Worm (Caenorhabditis elegans): ENCODE measurements around the gene pdi-1.

Gene pdi-1

DNA sequence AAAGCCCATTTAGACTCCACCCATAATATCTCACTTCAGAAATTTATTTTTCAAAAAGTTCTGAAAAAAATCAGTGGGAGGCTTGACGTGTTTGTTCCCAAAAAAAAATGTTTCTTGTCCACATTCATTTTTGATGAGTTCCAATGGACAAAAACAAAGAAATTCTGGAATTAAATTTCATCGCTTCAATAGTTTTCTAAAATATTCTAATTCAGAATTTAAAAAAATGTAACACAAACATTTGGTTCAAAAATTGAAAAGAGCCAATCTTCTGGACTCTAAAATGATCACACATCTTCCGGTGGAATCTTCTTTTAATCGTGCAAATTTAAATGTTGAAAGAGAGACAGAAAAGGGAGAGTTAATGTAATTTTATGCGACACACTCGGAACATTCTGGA, 8.7 kb downstream of the pdi-1 start:
- TF ChIP-seq zag-1 (tag; optimal IDR thresholded peaks at IDR 0.05) = no peak
- peak; percentile 24 for TF ChIP-seq C34F6.9 (tag; optimal IDR thresholded peaks at IDR 0.05)

- TF ChIP-seq sma-3 (GFP tag; optimal IDR thresholded peaks at IDR 0.05) (no peak), fos-1 (tag; optimal IDR thresholded peaks at IDR 0.05) (no peak), mdl-1 (tag; optimal IDR thresholded peaks at IDR 0.05) (no peak), nhr-129 (tag; optimal IDR thresholded peaks at IDR 0.05) (no peak), ama-1 (optimal IDR thresholded peaks at IDR 0.05) (no peak), gmeb-1 (tag; optimal IDR thresholded peaks at IDR 0.05) (no peak), ZK546.5 (tag; optimal IDR thresholded peaks at IDR 0.05) (no peak), nhr-237 (tag; optimal IDR thresholded peaks at IDR 0.05) (no peak), elt-3 (tag; optimal IDR thresholded peaks at IDR 0.05) (no peak), nhr-10 (tag; optimal IDR thresholded peaks at IDR 0.05) (no peak), ztf-1 (GFP tag; conservative IDR thresholded peaks at IDR 0.05) (no peak), peb-1 (tag; optimal IDR thresholded peaks at IDR 0.05) (no peak), ztf-11 (tag; optimal IDR thresholded peaks at IDR 0.05) (no peak), nhr-25 (tag; optimal IDR thresholded peaks at IDR 0.05) (no peak), nhr-21 (tag; optimal IDR thresholded peaks at IDR 0.05) (no peak), unc-62 (GFP tag; optimal IDR thresholded peaks at IDR 0.05) (no peak)
Observed at ce11 chrIII:3682869-3683403, 18.3 kb downstream of the pdi-1 start.

DNA sequence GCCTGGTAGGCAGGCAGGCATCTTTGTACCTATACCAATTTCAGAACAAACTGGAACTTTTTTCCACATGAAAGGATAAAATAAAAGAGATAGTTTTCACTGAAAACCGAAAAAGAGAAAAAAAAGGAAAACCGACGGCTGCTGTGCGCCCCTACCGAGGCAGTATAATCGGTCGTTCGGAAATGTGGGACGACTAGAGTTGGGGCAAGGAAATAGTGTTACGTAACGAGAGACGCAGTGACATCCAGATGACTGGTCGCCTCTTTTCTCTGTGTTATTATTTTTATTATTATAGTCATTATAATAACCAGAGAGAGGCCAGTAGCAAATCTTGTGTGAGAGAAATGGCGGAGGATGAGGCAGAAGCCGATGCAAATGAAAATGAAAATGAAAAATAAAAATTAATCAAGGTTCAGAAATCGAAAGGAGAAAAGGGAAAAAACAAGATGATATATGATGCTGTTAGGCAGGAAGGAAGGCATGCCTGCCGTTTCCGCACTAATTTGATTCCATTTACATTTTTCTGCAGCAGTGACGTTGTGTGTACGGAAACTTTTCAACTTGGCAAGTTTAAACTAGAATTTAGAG, 19.8 kb downstream of the pdi-1 start:
- TF ChIP-seq C34F6.9 (tag; optimal IDR thresholded peaks at IDR 0.05) (no peak), nhr-77 (tag; optimal IDR thresholded peaks at IDR 0.05) (no peak), ceh-82 (tag; optimal IDR thresholded peaks at IDR 0.05) (no peak), ztf-11 (tag; optimal IDR thresholded peaks at IDR 0.05) (no peak), sma-9 (GFP tag; optimal IDR thresholded peaks at IDR 0.05) (peak; percentile 21), sma-9 (tag; optimal IDR thresholded peaks at IDR 0.05) (no peak), crh-2 (tag; optimal IDR thresholded peaks at IDR 0.05) (no peak), nhr-25 (tag; optimal IDR thresholded peaks at IDR 0.05) (peak; percentile 6), gmeb-1 (tag; optimal IDR thresholded peaks at IDR 0.05) (no peak), alr-1 (tag; optimal IDR thresholded peaks at IDR 0.05) (no peak), peb-1 (tag; optimal IDR thresholded peaks at IDR 0.05) (no peak), blmp-1 (tag; optimal IDR thresholded peaks at IDR 0.05; ENCODE audit: insufficient read depth) (peak; percentile 20), ztf-1 (GFP tag; conservative IDR thresholded peaks at IDR 0.05) (no peak)

- TF ChIP-seq ztf-11 (tag; optimal IDR thresholded peaks at IDR 0.05) = no peak
- no peak for TF ChIP-seq sma-9 (GFP tag; optimal IDR thresholded peaks at IDR 0.05)
- no peak for TF ChIP-seq sma-9 (tag; optimal IDR thresholded peaks at IDR 0.05)
- TF ChIP-seq lsy-2 (tag; optimal IDR thresholded peaks at IDR 0.05) = peak in 1 of 2 experiments; percentile 34
- TF ChIP-seq sem-4 (tag; optimal IDR thresholded peaks at IDR 0.05) = peak; percentile 9
Observed at ce11 chrIII:3679083-3679482, 22.2 kb downstream of the pdi-1 start.

- peak; percentile 50 for TF ChIP-seq sem-4 (tag; optimal IDR thresholded peaks at IDR 0.05)
- TF ChIP-seq dmd-4 (tag; optimal IDR thresholded peaks at IDR 0.05) = no peak
- TF ChIP-seq nhr-25 (tag; optimal IDR thresholded peaks at IDR 0.05) = no peak
- TF ChIP-seq ztf-4 (tag; optimal IDR thresholded peaks at IDR 0.05) = peak; percentile 71
- no peak for TF ChIP-seq nhr-6 (tag; optimal IDR thresholded peaks at IDR 0.05)
- TF ChIP-seq nhr-12 (tag; optimal IDR thresholded peaks at IDR 0.05) = no peak
- TF ChIP-seq gmeb-1 (tag; optimal IDR thresholded peaks at IDR 0.05) = no peak
- no peak for TF ChIP-seq skn-1 (tag; optimal IDR thresholded peaks at IDR 0.05)
- TF ChIP-seq unc-39 (tag; optimal IDR thresholded peaks at IDR 0.05) = no peak
- TF ChIP-seq zag-1 (tag; optimal IDR thresholded peaks at IDR 0.05) = peak; percentile 67
- no peak for TF ChIP-seq lin-39 (tag; optimal IDR thresholded peaks at IDR 0.05)
- no peak for TF ChIP-seq ceh-82 (tag; optimal IDR thresholded peaks at IDR 0.05)
- peak; percentile 58 for TF ChIP-seq Y55F3AM.14 (GFP tag; optimal IDR thresholded peaks at IDR 0.05)
- no peak for TF ChIP-seq nhr-10 (tag; optimal IDR thresholded peaks at IDR 0.05)
- peak; percentile 83 for TF ChIP-seq F13H6.1 (tag; optimal IDR thresholded peaks at IDR 0.05)
- TF ChIP-seq ceh-16 (tag; optimal IDR thresholded peaks at IDR 0.05) = no peak
- no peak for TF ChIP-seq ama-1 (optimal IDR thresholded peaks at IDR 0.05)
- no peak for TF ChIP-seq blmp-1 (tag; optimal IDR thresholded peaks at IDR 0.05; ENCODE audit: insufficient read depth)
- no peak for TF ChIP-seq ZK546.5 (tag; optimal IDR thresholded peaks at IDR 0.05)
- no peak for TF ChIP-seq elt-1 (tag; optimal IDR thresholded peaks at IDR 0.05)
- no peak for TF ChIP-seq nhr-11 (tag; optimal IDR thresholded peaks at IDR 0.05)
- TF ChIP-seq ztf-11 (tag; optimal IDR thresholded peaks at IDR 0.05) = no peak
- peak; percentile 36 for TF ChIP-seq nhr-21 (tag; optimal IDR thresholded peaks at IDR 0.05)
- TF ChIP-seq lin-13 (GFP tag; optimal IDR thresholded peaks at IDR 0.05) = peak; percentile 59
- no peak for TF ChIP-seq snpc-4 (tag; optimal IDR thresholded peaks at IDR 0.05)
- TF ChIP-seq alr-1 (tag; optimal IDR thresholded peaks at IDR 0.05) = no peak
- peak; percentile 75 for TF ChIP-seq crh-2 (tag; optimal IDR thresholded peaks at IDR 0.05)
- TF ChIP-seq nhr-23 (tag; optimal IDR thresholded peaks at IDR 0.05) = no peak
- TF ChIP-seq sma-3 (GFP tag; optimal IDR thresholded peaks at IDR 0.05) = no peak
- no peak for TF ChIP-seq peb-1 (tag; optimal IDR thresholded peaks at IDR 0.05)
- TF ChIP-seq R02D3.7 (tag; optimal IDR thresholded peaks at IDR 0.05) = no peak
- no peak for TF ChIP-seq elt-3 (tag; optimal IDR thresholded peaks at IDR 0.05)
- no peak for TF ChIP-seq mbf-1 (tag; optimal IDR thresholded peaks at IDR 0.05)
Observed at ce11 chrIII:3677378-3677777, 23.9 kb downstream of the pdi-1 start.
